Fruit fly (Drosophila melanogaster): Measurements from ENCODE around the gene Cog4.

Cog4 gene

dm6 chr2L:10516470-10517048 is 28.1 kb upstream of the Cog4 start (continued):
- no peak for TF ChIP-seq lov (optimal IDR thresholded peaks at IDR 0.05)
- no peak for TF ChIP-seq lov (GFP tag; IDR thresholded peaks at IDR 0.05)
- no peak for TF ChIP-seq Neu2 (GFP tag; optimal IDR thresholded peaks at IDR 0.05; ENCODE audit: borderline replicate concordance)
- TF ChIP-seq Dll (GFP tag; IDR thresholded peaks at IDR 0.05; ENCODE audit: partially characterized antibody) = no peak
- TF ChIP-seq CG15269 (tag; optimal IDR thresholded peaks at IDR 0.05) = peak; percentile 26
- peak; percentile 4 for TF ChIP-seq CG18764 (GFP tag; optimal IDR thresholded peaks at IDR 0.05)
- peak; percentile 11 for TF ChIP-seq dm (GFP tag; optimal IDR thresholded peaks at IDR 0.05)
- TF ChIP-seq ATbp (GFP tag; optimal IDR thresholded peaks at IDR 0.05) = no peak
- TF ChIP-seq CG13775 (GFP tag; optimal IDR thresholded peaks at IDR 0.05) = peak; percentile 43
- no peak for TF ChIP-seq br (optimal IDR thresholded peaks at IDR 0.05)
- no peak for TF ChIP-seq CG3407 (GFP tag; optimal IDR thresholded peaks at IDR 0.05)
- peak; percentile 37 for TF ChIP-seq CG12071 (GFP tag; optimal IDR thresholded peaks at IDR 0.05)
- TF ChIP-seq Nf-YC (tag; optimal IDR thresholded peaks at IDR 0.05) = peak; percentile 11
- TF ChIP-seq CG9727 (GFP tag; optimal IDR thresholded peaks at IDR 0.05) = peak; percentile 54
- TF ChIP-seq schlank (tag; optimal IDR thresholded peaks at IDR 0.05) = no peak
- peak; percentile 35; the same call in 1 of the 3 replicates for TF ChIP-seq H15 (GFP tag; IDR thresholded peaks at IDR 0.05)
- TF ChIP-seq CG2129 (GFP tag; IDR thresholded peaks at IDR 0.05; ENCODE audit: partially characterized antibody) = no peak
- peak; percentile 21 for TF ChIP-seq NK7.1 (GFP tag; optimal IDR thresholded peaks at IDR 0.05)
- TF ChIP-seq CG6813 (GFP tag; optimal IDR thresholded peaks at IDR 0.05) = peak; percentile 6
- TF ChIP-seq Lpt (GFP tag; optimal IDR thresholded peaks at IDR 0.05) = no peak
- TF ChIP-seq Hr78 (GFP tag; optimal IDR thresholded peaks at IDR 0.05) = peak in 1 of 2 experiments; percentile 22
- peak; percentile 21 for TF ChIP-seq NC2α (GFP tag; optimal IDR thresholded peaks at IDR 0.05)
- no peak for TF ChIP-seq Mad (GFP tag; optimal IDR thresholded peaks at IDR 0.05)
- TF ChIP-seq CG17829 (tag; optimal IDR thresholded peaks at IDR 0.05) = no peak
- no peak for TF ChIP-seq gce (GFP tag; IDR thresholded peaks at IDR 0.05)
- no peak for TF ChIP-seq CG5245 (GFP tag; optimal IDR thresholded peaks at IDR 0.05)
- 0 out of 3 replicates have a peak, but pooled peaks have one; percentile 49 for TF ChIP-seq Optix (GFP tag; IDR thresholded peaks at IDR 0.05)
- TF ChIP-seq eyg (GFP tag; optimal IDR thresholded peaks at IDR 0.05) = no peak
- 0 out of 4 replicates have a peak, but pooled peaks have one; percentile 45 for TF ChIP-seq chinmo (GFP tag; IDR thresholded peaks at IDR 0.05; ENCODE audit: partially characterized antibody)
- TF ChIP-seq hbn (GFP tag; IDR thresholded peaks at IDR 0.05; ENCODE audit: partially characterized antibody) = no peak
- no peak; the same call in 2 of the 3 replicates for TF ChIP-seq knrl (GFP tag; IDR thresholded peaks at IDR 0.05; ENCODE audit: partially characterized antibody)
- no peak for TF ChIP-seq sna (GFP tag; IDR thresholded peaks at IDR 0.05; ENCODE audit: partially characterized antibody)
- no peak for TF ChIP-seq corto (GFP tag; optimal IDR thresholded peaks at IDR 0.05)
- TF ChIP-seq CG8089 (GFP tag; optimal IDR thresholded peaks at IDR 0.05) = no peak
- peak; percentile 17 for TF ChIP-seq CG18619 (GFP tag; optimal IDR thresholded peaks at IDR 0.05)
- TF ChIP-seq Aef1 (GFP tag; IDR thresholded peaks at IDR 0.05) = 0 out of 3 replicates have a peak, but pooled peaks have one; percentile 9
- peak; percentile 83 for TF ChIP-seq sens (GFP tag)
- peak; percentile 41; the same call in 1 of the 2 replicates for TF ChIP-seq CG14014 (GFP tag; IDR thresholded peaks at IDR 0.05)
- peak; percentile 31; the same call in 1 of the 2 replicates for TF ChIP-seq Oaz (GFP tag; IDR thresholded peaks at IDR 0.05)
- TF ChIP-seq az2 (GFP tag; optimal IDR thresholded peaks at IDR 0.05) = peak; percentile 32
- TF ChIP-seq klu (GFP tag; IDR thresholded peaks at IDR 0.05) = no peak
- peak; percentile 68 for TF ChIP-seq sug (tag; optimal IDR thresholded peaks at IDR 0.05)
- TF ChIP-seq nau (GFP tag; optimal IDR thresholded peaks at IDR 0.05) = peak; percentile 18
- TF ChIP-seq ro (GFP tag; IDR thresholded peaks at IDR 0.05) = no peak
- no peak for TF ChIP-seq sr (GFP tag; IDR thresholded peaks at IDR 0.05)
- peak in 1 of 2 experiments; percentile 28 for TF ChIP-seq insv (GFP tag; optimal IDR thresholded peaks at IDR 0.05)
- 0 out of 2 replicates have a peak, but pooled peaks have one; percentile 5 for TF ChIP-seq Dip2 (GFP tag; IDR thresholded peaks at IDR 0.05)
- TF ChIP-seq CG34376 (GFP tag; optimal IDR thresholded peaks at IDR 0.05) = peak; percentile 21
- TF ChIP-seq nerfin-1 (tag; optimal IDR thresholded peaks at IDR 0.05) = no peak
- TF ChIP-seq CG8944 (GFP tag; optimal IDR thresholded peaks at IDR 0.05) = peak; percentile 13

Measured in whole organism, embryonic.